Worm (Caenorhabditis elegans): ENCODE data around the gene nhr-105.

The nhr-105 gene

DNA sequence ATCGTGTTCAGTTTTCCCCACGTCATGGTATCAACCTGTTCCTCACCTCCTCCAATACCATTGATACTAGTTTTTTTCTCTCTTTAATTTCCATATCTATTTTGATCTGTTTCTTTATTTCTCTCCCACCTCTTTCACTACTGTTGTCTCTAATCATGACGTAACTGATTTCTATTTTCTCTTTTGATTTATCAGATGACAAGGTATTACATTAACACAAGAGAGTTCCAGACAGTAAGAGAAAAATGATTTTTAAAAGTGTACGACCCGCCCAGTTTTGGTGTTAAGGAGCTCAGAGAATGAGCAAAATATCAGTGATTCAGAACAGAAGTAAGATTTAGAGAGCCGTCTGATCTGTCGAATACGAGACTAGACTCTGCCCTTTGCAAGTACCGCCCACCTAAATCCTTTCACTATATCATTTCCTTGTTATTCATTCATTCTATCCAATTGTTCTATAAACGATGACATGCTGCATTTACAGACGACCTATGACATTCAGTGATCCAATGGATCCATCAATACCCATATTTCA is at the start of gene nhr-105:
Gene nhr-105 (plus strand): TSS at position 485 of the 535 bp plus-strand sequence.
- TF ChIP-seq mbf-1 (tag; optimal IDR thresholded peaks at IDR 0.05) (no peak), Y55F3AM.14 (GFP tag; optimal IDR thresholded peaks at IDR 0.05) (peak; percentile 49), C34F6.9 (tag; optimal IDR thresholded peaks at IDR 0.05) (no peak), lin-11 (tag; optimal IDR thresholded peaks at IDR 0.05) (no peak), nhr-25 (tag; optimal IDR thresholded peaks at IDR 0.05) (peak; percentile 95), lin-39 (tag; optimal IDR thresholded peaks at IDR 0.05) (no peak), fos-1 (tag; optimal IDR thresholded peaks at IDR 0.05) (peak; percentile 65), gmeb-1 (tag; optimal IDR thresholded peaks at IDR 0.05) (peak; percentile 61), egl-27 (tag; optimal IDR thresholded peaks at IDR 0.05) (peak; percentile 65), sma-3 (GFP tag; optimal IDR thresholded peaks at IDR 0.05) (peak; percentile 76), crh-2 (tag; optimal IDR thresholded peaks at IDR 0.05) (peak; percentile 93), sma-9 (GFP tag; optimal IDR thresholded peaks at IDR 0.05) (peak; percentile 32), sma-9 (tag; optimal IDR thresholded peaks at IDR 0.05) (peak; percentile 3), lsy-2 (tag; optimal IDR thresholded peaks at IDR 0.05) (peak in 1 of 2 experiments; percentile 69), nhr-21 (tag; optimal IDR thresholded peaks at IDR 0.05) (peak; percentile 72), nhr-129 (tag; optimal IDR thresholded peaks at IDR 0.05) (peak; percentile 77), zag-1 (tag; optimal IDR thresholded peaks at IDR 0.05) (no peak), ztf-4 (tag; optimal IDR thresholded peaks at IDR 0.05) (peak; percentile 71), sem-4 (tag; optimal IDR thresholded peaks at IDR 0.05) (peak; percentile 38), lin-13 (GFP tag; optimal IDR thresholded peaks at IDR 0.05) (peak; percentile 45), elt-1 (tag; optimal IDR thresholded peaks at IDR 0.05) (no peak), snpc-4 (tag; optimal IDR thresholded peaks at IDR 0.05) (peak; percentile 1), blmp-1 (tag; optimal IDR thresholded peaks at IDR 0.05; ENCODE audit: insufficient read depth) (peak; percentile 85), F13H6.1 (tag; optimal IDR thresholded peaks at IDR 0.05) (peak; percentile 71)

- TF ChIP-seq egl-27 (tag; optimal IDR thresholded peaks at IDR 0.05) (no peak), fos-1 (tag; optimal IDR thresholded peaks at IDR 0.05) (no peak), lin-39 (tag; optimal IDR thresholded peaks at IDR 0.05) (no peak), zag-1 (tag; optimal IDR thresholded peaks at IDR 0.05) (no peak), ztf-1 (GFP tag; conservative IDR thresholded peaks at IDR 0.05) (no peak), aly-2 (tag; optimal IDR thresholded peaks at IDR 0.05) (no peak), ZK546.5 (tag; optimal IDR thresholded peaks at IDR 0.05) (no peak), dmd-4 (tag; optimal IDR thresholded peaks at IDR 0.05) (no peak), nhr-23 (tag; optimal IDR thresholded peaks at IDR 0.05) (no peak), sma-9 (GFP tag; optimal IDR thresholded peaks at IDR 0.05) (no peak), sma-9 (tag; optimal IDR thresholded peaks at IDR 0.05) (no peak), snpc-4 (tag; optimal IDR thresholded peaks at IDR 0.05) (no peak), peb-1 (tag; optimal IDR thresholded peaks at IDR 0.05) (no peak), mab-5 (tag; optimal IDR thresholded peaks at IDR 0.05) (no peak), F13H6.1 (tag; optimal IDR thresholded peaks at IDR 0.05) (no peak), alr-1 (tag; optimal IDR thresholded peaks at IDR 0.05) (no peak), lin-13 (GFP tag; optimal IDR thresholded peaks at IDR 0.05) (no peak), nhr-10 (tag; optimal IDR thresholded peaks at IDR 0.05) (no peak), nhr-237 (tag; optimal IDR thresholded peaks at IDR 0.05) (no peak)
These were observed 46.6 kb upstream of the nhr-105 start, which contains the start of gene cht-3 for ce11 chrIV:7003323-7003722. TSS of gene cht-3 (plus strand) at chrIV:7003623.

- no peak for TF ChIP-seq ztf-1 (GFP tag; conservative IDR thresholded peaks at IDR 0.05)
These were observed 40.4 kb upstream of the nhr-105 start, which contains the start of gene C25A8.2 for ce11 chrIV:7009531-7009930. TSS of gene C25A8.2 (plus strand) at chrIV:7009831.

DNA sequence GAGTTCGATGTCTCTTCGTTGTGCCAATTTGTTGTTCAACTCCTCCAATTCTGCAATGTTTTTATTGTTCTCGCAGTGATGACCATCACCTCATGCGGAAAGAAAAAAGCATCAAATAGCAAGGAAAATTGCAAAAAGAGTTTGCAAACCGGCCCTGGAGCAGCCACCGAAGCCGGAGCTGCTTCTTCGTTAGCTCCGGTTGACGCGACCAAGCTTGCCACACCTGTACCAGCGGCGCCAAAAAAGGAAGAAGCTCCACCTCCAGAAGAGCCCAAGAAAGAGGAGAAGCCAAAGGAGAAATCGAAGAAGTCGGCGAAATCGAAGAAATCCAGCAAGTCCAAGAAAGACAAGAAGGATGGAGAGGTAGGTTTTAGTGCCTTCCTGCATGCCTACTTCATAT is 39.8 kb upstream of the nhr-105 start:
- TF ChIP-seq C34F6.9 (tag; optimal IDR thresholded peaks at IDR 0.05): no peak
- no peak for TF ChIP-seq elt-1 (tag; optimal IDR thresholded peaks at IDR 0.05)
- TF ChIP-seq aly-2 (tag; optimal IDR thresholded peaks at IDR 0.05): no peak
- no peak for TF ChIP-seq nhr-11 (tag; optimal IDR thresholded peaks at IDR 0.05)
- no peak for TF ChIP-seq ztf-1 (GFP tag; conservative IDR thresholded peaks at IDR 0.05)
- TF ChIP-seq ceh-82 (tag; optimal IDR thresholded peaks at IDR 0.05): no peak
- TF ChIP-seq snpc-4 (tag; optimal IDR thresholded peaks at IDR 0.05): no peak

Measured in whole organism, L2 larva.